Worm (Caenorhabditis elegans) whole organism, L2 larva: ENCODE data around the gene sox-3.

ENCODE experiments used
- C34F6.9 ChIP-seq: fragments of 150-350 bp; optimal IDR thresholded peaks from 2 replicates; lab custom pipeline; 2014; ENCODE audit warnings: missing biosample characterization, missing genetic modification characterization
- F13H6.1 ChIP-seq: sonication (generic microtip); optimal IDR thresholded peaks from 2 replicates; lab custom pipeline; 2016; ENCODE audit warnings: missing genetic modification characterization, missing compliant biosample characterization
- aly-2 ChIP-seq: fragments of 150-350 bp; optimal IDR thresholded peaks from 2 replicates; lab custom pipeline; 2014; ENCODE audit warnings: missing biosample characterization, missing genetic modification characterization
- ama-1 ChIP-seq: fragments of 150-350 bp; optimal IDR thresholded peaks from 2 replicates; lab custom pipeline; 2018; ENCODE audit warnings: inconsistent platforms
- ceh-16 ChIP-seq: fragments of 150-350 bp; optimal IDR thresholded peaks from 2 replicates; lab custom pipeline; 2014; ENCODE audit warnings: missing biosample characterization, missing genetic modification characterization
- ceh-82 ChIP-seq: fragments of 150-350 bp; optimal IDR thresholded peaks from 2 replicates; lab custom pipeline; 2014; ENCODE audit warnings: missing biosample characterization, missing genetic modification characterization
- dmd-4 ChIP-seq: sonication (generic microtip); optimal IDR thresholded peaks from 2 replicates; lab custom pipeline; 2017; ENCODE audit warnings: missing biosample characterization, missing genetic modification characterization
- elt-3 ChIP-seq: sonication (generic microtip); optimal IDR thresholded peaks from 2 replicates; lab custom pipeline; 2017; ENCODE audit warnings: missing biosample characterization, missing genetic modification characterization
- lin-11 ChIP-seq: fragments of 150-350 bp; sonication (generic microtip); optimal IDR thresholded peaks from 2 replicates; lab custom pipeline; 2014; ENCODE audit warnings: missing biosample characterization, missing genetic modification characterization, inconsistent platforms, mixed read lengths
- lin-39 ChIP-seq: fragments of 150-350 bp; optimal IDR thresholded peaks from 2 replicates; lab custom pipeline; 2014; ENCODE audit warnings: missing biosample characterization, missing genetic modification reagents, missing genetic modification characterization
- mdl-1 ChIP-seq, 2 experiments: fragments of 150-350 bp in 1 of 2; sonication (generic microtip) in 1 of 2; optimal IDR thresholded peaks; 2 replicates each; lab custom pipeline; 2017; ENCODE audit warnings: missing biosample characterization in 2 of 2, missing genetic modification characterization in 2 of 2
- nhr-21 ChIP-seq: fragments of 150-350 bp; optimal IDR thresholded peaks from 2 replicates; lab custom pipeline; 2014; ENCODE audit warnings: missing biosample characterization, missing genetic modification characterization
- nhr-6 ChIP-seq: fragments of 150-350 bp; optimal IDR thresholded peaks from 2 replicates; lab custom pipeline; 2014; ENCODE audit warnings: missing biosample characterization, missing genetic modification characterization
- peb-1 ChIP-seq: fragments of 150-350 bp; optimal IDR thresholded peaks from 2 replicates; lab custom pipeline; 2014; ENCODE audit warnings: missing biosample characterization, missing genetic modification characterization
- skn-1 ChIP-seq: sonication (generic microtip); optimal IDR thresholded peaks from 2 replicates; lab custom pipeline; 2017; ENCODE audit warnings: missing biosample characterization, missing genetic modification characterization
- snpc-4 ChIP-seq: fragments of 150-350 bp; optimal IDR thresholded peaks from 2 replicates; lab custom pipeline; 2014; ENCODE audit warnings: missing biosample characterization, missing genetic modification characterization
- ztf-4 ChIP-seq: fragments of 150-350 bp; optimal IDR thresholded peaks from 2 replicates; lab custom pipeline; 2014; ENCODE audit warnings: missing biosample characterization, missing genetic modification characterization

sox-3 gene

DNA sequence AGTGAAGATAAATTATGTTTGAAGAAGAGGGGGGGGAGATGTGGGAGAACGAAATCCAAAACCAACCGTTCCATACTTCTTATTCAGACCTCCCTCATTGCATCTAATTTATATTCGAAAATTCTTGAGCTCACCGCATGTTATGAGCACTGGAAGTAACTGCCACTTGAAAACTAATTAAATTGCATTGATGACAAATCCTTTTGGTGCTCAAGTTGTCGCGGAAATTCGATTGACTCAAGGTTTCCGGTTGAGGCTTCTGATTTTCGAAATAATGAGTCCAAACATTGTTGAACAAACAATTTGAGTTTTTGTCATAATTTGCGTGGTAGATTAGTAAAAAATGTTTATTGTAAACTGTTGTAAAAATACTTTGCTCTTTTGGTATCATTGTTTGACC is 40.7 kb downstream of the sox-3 start:
- no peak for TF ChIP-seq ztf-4 (tag; lab: Kevin White, UChicago)
- TF ChIP-seq mdl-1 (tag; optimal IDR thresholded peaks at IDR 0.05; lab: Kevin White, UChicago) = no peak
- TF ChIP-seq dmd-4 (tag; lab: Kevin White, UChicago) = no peak
- no peak for TF ChIP-seq C34F6.9 (tag; lab: Kevin White, UChicago)
- no peak for TF ChIP-seq ceh-82
- TF ChIP-seq ceh-16 (tag; lab: Kevin White, UChicago) = no peak
- TF ChIP-seq peb-1 = no peak
- TF ChIP-seq elt-3 = no peak
- TF ChIP-seq, all 48 proteins: peak for 0

ce11 chrX:14649224-14649623 is 43.6 kb downstream of the sox-3 start:
- TF ChIP-seq nhr-6 (no peak), F13H6.1 (tag; lab: Kevin White, UChicago) (peak; percentile 24)

DNA sequence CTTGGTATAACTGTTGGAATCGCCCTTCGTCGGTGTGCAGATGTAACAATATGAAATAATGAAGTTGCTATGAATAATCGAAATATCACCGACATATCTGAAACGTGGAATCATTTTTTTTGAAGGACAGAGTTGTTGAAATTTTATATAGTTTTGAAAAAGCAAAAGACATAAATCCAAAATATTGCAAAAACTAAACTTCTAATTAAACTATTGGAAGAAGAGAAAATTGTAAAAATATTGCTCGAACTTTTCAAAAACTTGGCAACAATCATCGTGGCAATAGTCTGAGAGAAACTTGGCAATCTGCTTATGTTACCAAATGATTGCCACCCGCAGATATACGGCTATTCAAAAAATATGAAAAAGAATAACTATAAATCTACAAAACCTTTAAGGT is 47.4 kb downstream of the sox-3 start, which contains the start of gene F54E4.4:
Gene F54E4.4 (minus strand): TSS at position 101 of the 400 bp plus-strand sequence.
- no peak for TF ChIP-seq skn-1 (tag; lab: Kevin White, UChicago)
- no peak for TF ChIP-seq nhr-21 (tag; lab: Kevin White, UChicago)
- TF ChIP-seq ama-1 (lab: Kevin White, UChicago) = no peak
- no peak for TF ChIP-seq snpc-4 (tag; lab: Kevin White, UChicago)
- no peak for TF ChIP-seq C34F6.9 (tag; lab: Kevin White, UChicago)
- TF ChIP-seq lin-39 (tag; lab: Kevin White, UChicago) = no peak
- TF ChIP-seq F13H6.1 (tag; lab: Kevin White, UChicago) = no peak
- TF ChIP-seq lin-11 (tag; lab: Kevin White, UChicago) = no peak
- TF ChIP-seq aly-2 (tag; lab: Kevin White, UChicago) = no peak
